Worm (Caenorhabditis elegans) whole organism, L3 larva: ENCODE results near the gene F46C5.7.

Experiments used
- R02D3.7 ChIP-seq: fragments of 150-350 bp; optimal IDR thresholded peaks from 2 replicates; lab custom pipeline; 2014; ENCODE audit warnings: missing biosample characterization, missing genetic modification characterization
- aly-2 ChIP-seq: fragments of 150-350 bp; optimal IDR thresholded peaks from 2 replicates; lab custom pipeline; 2014; ENCODE audit warnings: missing biosample characterization, missing genetic modification characterization
- ama-1 ChIP-seq: fragments of 150-350 bp; optimal IDR thresholded peaks from 2 replicates; lab custom pipeline; 2018
- ceh-16 ChIP-seq: sonication (generic microtip); optimal IDR thresholded peaks from 2 replicates; lab custom pipeline; 2017; ENCODE audit warnings: missing biosample characterization, missing genetic modification characterization
- ceh-28 ChIP-seq: fragments of 150-350 bp; optimal IDR thresholded peaks from 2 replicates; lab custom pipeline; 2014; ENCODE audit warnings: missing biosample characterization, missing genetic modification reagents, missing genetic modification characterization
- ceh-82 ChIP-seq: fragments of 150-350 bp; optimal IDR thresholded peaks from 2 replicates; lab custom pipeline; 2014; ENCODE audit warnings: missing biosample characterization, missing genetic modification characterization
- ceh-9 ChIP-seq: sonication (generic microtip); optimal IDR thresholded peaks from 2 replicates; lab custom pipeline; 2018; ENCODE audit warnings: missing biosample characterization, missing genetic modification characterization
- daf-12 ChIP-seq: fragments of 150-350 bp; optimal IDR thresholded peaks from 2 replicates; lab custom pipeline; 2014; ENCODE audit warnings: missing biosample characterization, missing genetic modification reagents, missing genetic modification characterization
- egl-27 ChIP-seq: sonication (generic microtip); optimal IDR thresholded peaks from 4 replicates; lab custom pipeline; 2017; ENCODE audit warnings: missing biosample characterization, missing genetic modification reagents, missing genetic modification characterization
- egl-5 ChIP-seq: fragments of 150-350 bp; optimal IDR thresholded peaks from 2 replicates; lab custom pipeline; 2017; ENCODE audit warnings: missing biosample characterization, missing genetic modification reagents, missing genetic modification characterization, inconsistent platforms
- elt-1 ChIP-seq: fragments of 150-350 bp; optimal IDR thresholded peaks from 2 replicates; lab custom pipeline; 2014; ENCODE audit warnings: missing biosample characterization, missing genetic modification characterization
- elt-2 ChIP-seq: sonication (generic microtip); optimal IDR thresholded peaks from 2 replicates; lab custom pipeline; 2016; ENCODE audit warnings: missing genetic modification reagents, mild to moderate bottlenecking, missing genetic modification characterization, missing compliant biosample characterization
- elt-3 ChIP-seq, 3 experiments: fragments of 150-350 bp in 1 of 3; sonication (generic microtip) in 2 of 3; optimal IDR thresholded peaks; 2 replicates in 2 of 3; 4 replicates in 1 of 3; lab custom pipeline; 2014 to 2017; ENCODE audit warnings: missing biosample characterization in 3 of 3, missing genetic modification characterization in 3 of 3
- eor-1 ChIP-seq, 2 experiments: fragments of 150-350 bp; optimal IDR thresholded peaks; 2 replicates each; lab custom pipeline; 2014 to 2018; ENCODE audit warnings: missing biosample characterization in 2 of 2, missing genetic modification characterization in 2 of 2
- fkh-2 ChIP-seq: fragments of 150-350 bp; optimal IDR thresholded peaks from 2 replicates; lab custom pipeline; 2014; ENCODE audit warnings: missing biosample characterization, missing genetic modification reagents, missing genetic modification characterization
- hmg-11 ChIP-seq: sonication (generic microtip); optimal IDR thresholded peaks from 2 replicates; lab custom pipeline; 2016; ENCODE audit warnings: missing genetic modification characterization, missing compliant biosample characterization
- jun-1 ChIP-seq: fragments of 150-350 bp; optimal IDR thresholded peaks from 2 replicates; lab custom pipeline; 2014; ENCODE audit warnings: missing biosample characterization, missing genetic modification reagents, missing genetic modification characterization
- lin-39 ChIP-seq: fragments of 150-350 bp; optimal IDR thresholded peaks from 2 replicates; lab custom pipeline; 2018; ENCODE audit warnings: missing biosample characterization, missing genetic modification reagents, missing genetic modification characterization
- lsy-12 ChIP-seq: sonication (generic microtip); optimal IDR thresholded peaks from 2 replicates; lab custom pipeline; 2016; ENCODE audit warnings: mild to moderate bottlenecking, missing genetic modification characterization, missing compliant biosample characterization
- mdl-1 ChIP-seq: fragments of 150-350 bp; optimal IDR thresholded peaks from 2 replicates; lab custom pipeline; 2014; ENCODE audit warnings: missing biosample characterization, missing genetic modification characterization
- mml-1 ChIP-seq: fragments of 150-350 bp; sonication (generic microtip); optimal IDR thresholded peaks from 3 replicates; lab custom pipeline; 2014; ENCODE audit warnings: missing biosample characterization, missing genetic modification characterization
- nfya-1 ChIP-seq: sonication (generic microtip); optimal IDR thresholded peaks from 2 replicates; lab custom pipeline; 2017; ENCODE audit warnings: missing genetic modification characterization, mild to moderate bottlenecking, missing compliant biosample characterization, antibody characterized with exemption, moderate library complexity; ENCODE audit not compliant: insufficient read depth
- nhr-11 ChIP-seq: fragments of 150-350 bp; optimal IDR thresholded peaks from 2 replicates; lab custom pipeline; 2014; ENCODE audit warnings: missing biosample characterization, missing genetic modification characterization
- nhr-12 ChIP-seq: fragments of 150-350 bp; optimal IDR thresholded peaks from 2 replicates; lab custom pipeline; 2014; ENCODE audit warnings: missing biosample characterization, missing genetic modification characterization
- nhr-23 ChIP-seq: fragments of 150-350 bp; optimal IDR thresholded peaks from 2 replicates; lab custom pipeline; 2014; ENCODE audit warnings: missing biosample characterization, missing genetic modification reagents, missing genetic modification characterization
- nhr-237 ChIP-seq: fragments of 150-350 bp; optimal IDR thresholded peaks from 2 replicates; lab custom pipeline; 2014; ENCODE audit warnings: missing biosample characterization, missing genetic modification characterization
- nhr-25 ChIP-seq: sonication (generic microtip); optimal IDR thresholded peaks from 2 replicates; lab custom pipeline; 2017; ENCODE audit warnings: missing biosample characterization, missing genetic modification characterization
- nhr-28 ChIP-seq: fragments of 150-350 bp; optimal IDR thresholded peaks from 2 replicates; lab custom pipeline; 2014; ENCODE audit warnings: missing biosample characterization, missing genetic modification characterization
- nhr-43 ChIP-seq: sonication (generic microtip); optimal IDR thresholded peaks from 2 replicates; lab custom pipeline; 2016; ENCODE audit warnings: mild to moderate bottlenecking, missing genetic modification characterization, missing compliant biosample characterization; ENCODE audit not compliant: poor library complexity, severe bottlenecking
- nhr-67 ChIP-seq: fragments of 150-350 bp; optimal IDR thresholded peaks from 2 replicates; lab custom pipeline; 2014; ENCODE audit warnings: missing biosample characterization, missing genetic modification characterization
- nhr-76 ChIP-seq: fragments of 150-350 bp; sonication (generic microtip); optimal IDR thresholded peaks from 5 replicates; lab custom pipeline; 2014; ENCODE audit warnings: missing biosample characterization, missing genetic modification characterization
- nhr-77 ChIP-seq: fragments of 150-350 bp; optimal IDR thresholded peaks from 2 replicates; lab custom pipeline; 2014; ENCODE audit warnings: missing biosample characterization, missing genetic modification characterization
- pha-4 ChIP-seq: fragments of 150-350 bp; optimal IDR thresholded peaks from 2 replicates; lab custom pipeline; 2014; ENCODE audit warnings: missing biosample characterization, missing genetic modification reagents, missing genetic modification characterization
- pqm-1 ChIP-seq: fragments of 150-350 bp; optimal IDR thresholded peaks from 2 replicates; lab custom pipeline; 2017; ENCODE audit warnings: missing biosample characterization, missing genetic modification characterization, inconsistent platforms
- sea-2 ChIP-seq: fragments of 150-350 bp; sonication (generic microtip); optimal IDR thresholded peaks from 4 replicates; lab custom pipeline; 2014; ENCODE audit warnings: missing biosample characterization, missing genetic modification reagents, missing genetic modification characterization
- skn-1 ChIP-seq: fragments of 150-350 bp; optimal IDR thresholded peaks from 2 replicates; lab custom pipeline; 2014; ENCODE audit warnings: missing biosample characterization, missing genetic modification characterization
- tbx-2 ChIP-seq: sonication (generic microtip); optimal IDR thresholded peaks from 2 replicates; lab custom pipeline; 2016; ENCODE audit warnings: mild to moderate bottlenecking, missing genetic modification characterization, missing compliant biosample characterization
- unc-39 ChIP-seq: sonication (generic microtip); optimal IDR thresholded peaks from 4 replicates; lab custom pipeline; 2017; ENCODE audit warnings: missing biosample characterization, missing genetic modification characterization
- zag-1 ChIP-seq: fragments of 150-350 bp; optimal IDR thresholded peaks from 2 replicates; lab custom pipeline; 2014; ENCODE audit warnings: missing biosample characterization, missing genetic modification characterization
- ztf-4 ChIP-seq: fragments of 150-350 bp; optimal IDR thresholded peaks from 2 replicates; lab custom pipeline; 2014; ENCODE audit warnings: missing biosample characterization, missing genetic modification characterization

The F46C5.7 gene

ce11 chrII:8814231-8814630 lies 24.9 kb upstream of the F46C5.7 start:
- TF ChIP-seq nhr-12 (no peak), nhr-237 (no peak), nhr-43 (peak; percentile 25), elt-3 (tag; optimal IDR thresholded peaks at IDR 0.05; lab: Kevin White, UChicago) (peak in 1 of 3 experiments; percentile 20)

- TF ChIP-seq nhr-25 = peak; percentile 49
- no peak for TF ChIP-seq unc-39
- TF ChIP-seq ceh-28 = no peak
- TF ChIP-seq nhr-23 (tag; lab: Kevin White, UChicago) = peak; percentile 43
- no peak for TF ChIP-seq R02D3.7 (tag; lab: Kevin White, UChicago)
- no peak for TF ChIP-seq elt-1 (tag; lab: Kevin White, UChicago)
- TF ChIP-seq nhr-67 (tag; lab: Kevin White, UChicago) = no peak
- no peak for TF ChIP-seq aly-2 (tag; lab: Kevin White, UChicago)
- peak; percentile 33 for TF ChIP-seq nhr-43
Measured at ce11 chrII:8817225-8817624, 21.9 kb upstream of the F46C5.7 start.

- TF ChIP-seq tbx-2 = peak; percentile 8
- no peak for TF ChIP-seq ceh-82 (tag; lab: Kevin White, UChicago)
- no peak for TF ChIP-seq nhr-28
- TF ChIP-seq eor-1 (tag; optimal IDR thresholded peaks at IDR 0.05; lab: Kevin White, UChicago) = no peak
- peak; percentile 98 for TF ChIP-seq nhr-43
- no peak for TF ChIP-seq lsy-12
- TF ChIP-seq elt-3 (tag; optimal IDR thresholded peaks at IDR 0.05; lab: Kevin White, UChicago) = peak in 2 of 3 experiments; percentile 39 to 62
- no peak for TF ChIP-seq ceh-28
- no peak for TF ChIP-seq ceh-16 (tag; lab: Kevin White, UChicago)
- no peak for TF ChIP-seq egl-5
- no peak for TF ChIP-seq nhr-76
- TF ChIP-seq jun-1 (tag; lab: Kevin White, UChicago) = no peak
- TF ChIP-seq ztf-4 (tag; lab: Kevin White, UChicago) = no peak
- TF ChIP-seq ama-1 (lab: Kevin White, UChicago) = peak; percentile 68
- no peak for TF ChIP-seq elt-2 (tag; lab: Kevin White, UChicago)
- TF ChIP-seq aly-2 (tag; lab: Kevin White, UChicago) = no peak
- peak; percentile 70 for TF ChIP-seq nhr-23 (tag; lab: Kevin White, UChicago)
- TF ChIP-seq nhr-237 = no peak
- TF ChIP-seq elt-1 (tag; lab: Kevin White, UChicago) = no peak
- TF ChIP-seq nhr-11 (tag; lab: Kevin White, UChicago) = no peak
- peak; percentile 27 for TF ChIP-seq mdl-1 (tag; lab: Kevin White, UChicago)
- TF ChIP-seq fkh-2 = no peak
- TF ChIP-seq skn-1 (tag; lab: Kevin White, UChicago) = no peak
- TF ChIP-seq nhr-12 = no peak
- no peak for TF ChIP-seq mml-1 (tag; lab: Kevin White, UChicago)
- TF ChIP-seq zag-1 (tag; lab: Kevin White, UChicago) = no peak
- no peak for TF ChIP-seq lin-39 (tag; lab: Kevin White, UChicago)
- TF ChIP-seq pha-4 = no peak
- TF ChIP-seq egl-27 (tag; lab: Kevin White, UChicago) = peak; percentile 35
- no peak for TF ChIP-seq sea-2
- TF ChIP-seq ceh-9 = no peak
- no peak for TF ChIP-seq nhr-77 (tag; lab: Kevin White, UChicago)
- no peak for TF ChIP-seq hmg-11 (tag; lab: Kevin White, UChicago)
- TF ChIP-seq daf-12 (tag; lab: Kevin White, UChicago) = no peak
- no peak for TF ChIP-seq nfya-1 (tag; lab: Kevin White, UChicago)
- peak; percentile 87 for TF ChIP-seq nhr-25
- no peak for TF ChIP-seq unc-39
- no peak for TF ChIP-seq pqm-1
- TF ChIP-seq, all 47 proteins: peak for 8
Measured at ce11 chrII:8818257-8818656, 20.9 kb upstream of the F46C5.7 start.
